Worm (Caenorhabditis elegans): ENCODE data around the gene Y37D8A.6.

- TF ChIP-seq lsy-2 (tag; optimal IDR thresholded peaks at IDR 0.05) (no peak), elt-3 (tag; optimal IDR thresholded peaks at IDR 0.05) (no peak), lin-13 (GFP tag; optimal IDR thresholded peaks at IDR 0.05) (no peak), nhr-237 (tag; optimal IDR thresholded peaks at IDR 0.05) (no peak), snpc-4 (tag; optimal IDR thresholded peaks at IDR 0.05) (no peak), unc-130 (tag; optimal IDR thresholded peaks at IDR 0.05) (no peak), swsn-7 (tag; optimal IDR thresholded peaks at IDR 0.05) (no peak), ceh-82 (tag; optimal IDR thresholded peaks at IDR 0.05) (no peak), jun-1 (tag; optimal IDR thresholded peaks at IDR 0.05) (no peak), nhr-76 (tag; optimal IDR thresholded peaks at IDR 0.05) (no peak), pqm-1 (tag; optimal IDR thresholded peaks at IDR 0.05) (no peak), unc-62 (GFP tag; optimal IDR thresholded peaks at IDR 0.05) (no peak), mdl-1 (tag; optimal IDR thresholded peaks at IDR 0.05) (no peak)
These were observed 46.4 kb upstream of the Y37D8A.6 start for ce11 chrIII:12916459-12916858.

Data from whole organism, L1 larva.